Worm (Caenorhabditis elegans): Measurements from ENCODE around the gene jmjd-3.3.

ce11 chrX:13419884-13420339 lies 16.3 kb upstream of the jmjd-3.3 start, which contains the start of gene C29F7.3:
- TF ChIP-seq ceh-13 (GFP tag; optimal IDR thresholded peaks at IDR 0.05) = no peak
- TF ChIP-seq hmbx-1 (tag; optimal IDR thresholded peaks at IDR 0.05) = no peak
- TF ChIP-seq aly-1 (tag; optimal IDR thresholded peaks at IDR 0.05) = peak; percentile 6
- no peak for TF ChIP-seq scrt-1 (GFP tag; IDR thresholded peaks at IDR 0.05)
- no peak for TF ChIP-seq ama-1 (optimal IDR thresholded peaks at IDR 0.05)
- TF ChIP-seq F13C5.2 (tag; optimal IDR thresholded peaks at IDR 0.05) = no peak
- TF ChIP-seq ceh-36 (tag; optimal IDR thresholded peaks at IDR 0.05) = no peak
- no peak for TF ChIP-seq tra-4 (tag; optimal IDR thresholded peaks at IDR 0.05)
- TF ChIP-seq tbx-11 (GFP tag; IDR thresholded peaks at IDR 0.05) = no peak
- no peak for TF ChIP-seq tbx-37 (GFP tag; conservative IDR thresholded peaks at IDR 0.05)
- no peak for TF ChIP-seq sea-1 (GFP tag; conservative IDR thresholded peaks at IDR 0.05)
- no peak for TF ChIP-seq pes-1 (GFP tag; IDR thresholded peaks at IDR 0.05)

Measured in whole organism, early embryonic.